Worm (Caenorhabditis elegans): ENCODE results near the gene Y105C5A.1268.
"Not testable (repeated sequence)": the region's sequence is repeated elsewhere in the genome, so short reads cannot be mapped to it uniquely, and the experiment has no call there.

DNA sequence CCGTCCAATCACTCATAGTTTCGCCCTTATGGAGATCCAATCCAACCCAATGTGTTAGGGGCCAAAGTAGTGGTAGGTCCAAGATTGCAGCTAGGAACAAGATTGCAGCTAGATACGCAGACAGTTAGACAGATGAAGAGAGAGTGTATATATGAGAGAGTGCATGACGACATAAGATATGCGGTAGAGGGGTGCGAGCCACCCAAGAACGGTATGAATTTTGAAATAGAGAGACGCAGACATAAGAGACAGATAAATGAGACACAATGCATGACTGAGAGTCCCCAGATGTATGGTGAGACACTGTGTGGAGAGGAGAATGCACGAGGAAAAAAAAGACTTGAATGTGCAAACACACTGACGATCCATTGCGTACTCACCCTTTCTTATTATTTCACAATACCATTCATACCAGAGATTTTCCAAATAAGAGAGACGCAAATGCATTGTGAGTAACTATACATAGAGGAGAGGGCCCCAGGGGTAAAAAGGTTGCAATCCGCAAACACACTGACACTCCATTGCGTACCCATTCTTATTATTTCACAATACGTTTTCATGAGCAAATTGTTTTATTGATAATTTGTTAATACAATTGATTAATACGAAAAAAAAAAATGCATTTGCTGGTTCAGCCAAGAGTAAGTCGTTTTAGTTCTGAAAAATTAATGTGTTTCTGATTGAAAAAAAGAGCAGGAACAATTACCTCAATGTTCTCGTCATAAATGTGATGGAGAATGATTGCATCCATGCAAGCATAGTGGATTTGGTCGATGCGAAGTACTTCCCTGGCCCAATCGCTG is at the start of gene Y105C5A.1268, which contains the start of gene Y105C5A.1272:
- not testable (repeated sequence) for TF ChIP-seq tab-1 (GFP tag; IDR thresholded peaks at IDR 0.05); ref-1 (GFP tag; conservative IDR thresholded peaks at IDR 0.05); T22C8.4 (GFP tag; IDR thresholded peaks at IDR 0.05)
- TF ChIP-seq cog-1 (tag; optimal IDR thresholded peaks at IDR 0.05) = peak; percentile 64

Data from whole organism, midembryonic.